Fruit fly (Drosophila melanogaster): ENCODE measurements around the gene CG32486.

Gene CG32486

dm6 chr3L:3042150-3043049, 28.2 kb downstream of the CG32486 start, which contains the start of gene Prx4 (continued):
- TF ChIP-seq knrl (GFP tag; IDR thresholded peaks at IDR 0.05; ENCODE audit: partially characterized antibody) (no peak), sd (tag; optimal IDR thresholded peaks at IDR 0.05) (peak; percentile 50), danr (GFP tag; IDR thresholded peaks at IDR 0.05) (no peak), schlank (tag; optimal IDR thresholded peaks at IDR 0.05) (peak; percentile 33), Hr78 (GFP tag; optimal IDR thresholded peaks at IDR 0.05) (peak in 1 of 2 experiments; percentile 6), sr (GFP tag; IDR thresholded peaks at IDR 0.05) (peak; percentile 61; the same call in 1 of the 3 replicates), fu2 (GFP tag; optimal IDR thresholded peaks at IDR 0.05) (no peak), Dip3 (GFP tag; optimal IDR thresholded peaks at IDR 0.05) (peak; percentile 61), CG9215 (GFP tag; IDR thresholded peaks at IDR 0.05) (peak; percentile 99), dmrt99B (tag; optimal IDR thresholded peaks at IDR 0.05) (peak; percentile 87), CG8359 (GFP tag; optimal IDR thresholded peaks at IDR 0.05; ENCODE audit: borderline replicate concordance) (no peak), Kr (GFP tag; optimal IDR thresholded peaks at IDR 0.05) (no peak), CG11560 (tag; IDR thresholded peaks at IDR 0.05) (peak; percentile 54; the same call in 2 of the 3 replicates), crol (GFP tag; IDR thresholded peaks at IDR 0.05) (no peak), CG11695 (GFP tag; IDR thresholded peaks at IDR 0.05) (peak; percentile 68), vfl (GFP tag; optimal IDR thresholded peaks at IDR 0.05) (peak; percentile 36), CG14667 (GFP tag; IDR thresholded peaks at IDR 0.05) (peak; percentile 44), Fer3 (tag; optimal IDR thresholded peaks at IDR 0.05) (peak; percentile 81), Sry-δ (GFP tag; optimal IDR thresholded peaks at IDR 0.05) (no peak), CG11085 (GFP tag; IDR thresholded peaks at IDR 0.05) (peak; percentile 50; the same call in 1 of the 2 replicates), MBD-R2 (GFP tag; IDR thresholded peaks at IDR 0.05) (peak; percentile 28; the same call in 1 of the 2 replicates), CG18619 (GFP tag; optimal IDR thresholded peaks at IDR 0.05) (peak; percentile 47), Nf-YB (GFP tag; optimal IDR thresholded peaks at IDR 0.05) (peak; percentile 28), h (optimal IDR thresholded peaks at IDR 0.05) (no peak), HmgD (GFP tag; optimal IDR thresholded peaks at IDR 0.05) (no peak), Tbp (GFP tag; optimal IDR thresholded peaks at IDR 0.05) (no peak), dpn (GFP tag; optimal IDR thresholded peaks at IDR 0.05) (peak; percentile 15 to 60), ssp (GFP tag; IDR thresholded peaks at IDR 0.05) (no peak; the same call in 1 of the 2 replicates), pum (GFP tag; optimal IDR thresholded peaks at IDR 0.05) (peak; percentile 54), ttk (GFP tag; IDR thresholded peaks at IDR 0.05) (peak; percentile 71), Hr3 (GFP tag; optimal IDR thresholded peaks at IDR 0.05) (peak; percentile 57), trem (tag; optimal IDR thresholded peaks at IDR 0.05) (peak; percentile 23), pita (GFP tag; optimal IDR thresholded peaks at IDR 0.05) (no peak), CG7987 (GFP tag; optimal IDR thresholded peaks at IDR 0.05) (no peak), CG1024 (GFP tag; IDR thresholded peaks at IDR 0.05) (peak; percentile 60; the same call in 1 of the 2 replicates), hbn (GFP tag; IDR thresholded peaks at IDR 0.05; ENCODE audit: partially characterized antibody) (no peak), Atf3 (GFP tag; optimal IDR thresholded peaks at IDR 0.05) (no peak), Hr39 (optimal IDR thresholded peaks at IDR 0.05) (no peak), CG16813 (GFP tag; IDR thresholded peaks at IDR 0.05; ENCODE audit: partially characterized antibody) (no peak), CG1602 (GFP tag; optimal IDR thresholded peaks at IDR 0.05) (peak; percentile 43), lola (GFP tag; optimal IDR thresholded peaks at IDR 0.05) (peak in 1 of 3 experiments; percentile 54), CG10543 (GFP tag; optimal IDR thresholded peaks at IDR 0.05) (no peak), ap (GFP tag; IDR thresholded peaks at IDR 0.05) (peak; percentile 65), klu (GFP tag; IDR thresholded peaks at IDR 0.05) (no peak), shn (GFP tag; optimal IDR thresholded peaks at IDR 0.05) (no peak), tio (GFP tag; optimal IDR thresholded peaks at IDR 0.05) (peak; percentile 39), otp (GFP tag; IDR thresholded peaks at IDR 0.05) (peak; percentile 59; the same call in 1 of the 3 replicates), CG1832 (GFP tag; optimal IDR thresholded peaks at IDR 0.05) (no peak), lbe (GFP tag; optimal IDR thresholded peaks at IDR 0.05) (no peak)

All from whole organism, embryonic.